Worm (Caenorhabditis elegans): ENCODE measurements around the gene F02A9.7.

ce11 chrIII:9077708-9078107, 2.3 kb upstream of the F02A9.7 start, which contains the start of gene F02A9.1:
- TF ChIP-seq tbx-8 (GFP tag; optimal IDR thresholded peaks at IDR 0.05) = no peak
- TF ChIP-seq ztf-11 (tag; optimal IDR thresholded peaks at IDR 0.05) = no peak
- TF ChIP-seq blmp-1 (tag; optimal IDR thresholded peaks at IDR 0.05) = no peak
- no peak for TF ChIP-seq unc-62 (GFP tag; optimal IDR thresholded peaks at IDR 0.05)

Measured in whole organism, mixed stage, embryonic.